Fruit fly (Drosophila melanogaster) whole organism, prepupa: ENCODE data around the gene Nf-YB.

Experiments
- CG10669 ChIP-seq: fragments of 200-800 bp; sonication (Bioruptor generic); optimal IDR thresholded peaks from 3 replicates; lab custom pipeline; 2018; ENCODE audit warnings: missing biosample characterization, mild to moderate bottlenecking, missing genetic modification characterization, moderate library complexity
- CG3032 ChIP-seq: fragments of 200-800 bp; optimal IDR thresholded peaks from 2 replicates; lab custom pipeline; 2019; ENCODE audit warnings: missing biosample characterization, mild to moderate bottlenecking, missing genetic modification characterization, moderate library complexity
- CG4318 ChIP-seq: fragments of 200-800 bp; sonication (Bioruptor generic); optimal IDR thresholded peaks from 3 replicates; lab custom pipeline; 2017; ENCODE audit warnings: missing biosample characterization, mild to moderate bottlenecking, missing genetic modification characterization
- Ets96B ChIP-seq: fragments of 200-800 bp; optimal IDR thresholded peaks from 2 replicates; lab custom pipeline; 2019; ENCODE audit warnings: missing biosample characterization, mild to moderate bottlenecking, missing genetic modification characterization, moderate library complexity
- Sox102F ChIP-seq: fragments of 200-800 bp; sonication (Bioruptor generic); optimal IDR thresholded peaks from 2 replicates; lab custom pipeline; 2016; ENCODE audit warnings: missing biosample characterization, mild to moderate bottlenecking, missing genetic modification characterization
- dac ChIP-seq: fragments of 200-800 bp; sonication (Bioruptor generic); optimal IDR thresholded peaks from 2 replicates; lab custom pipeline; 2017; ENCODE audit warnings: missing biosample characterization, mild to moderate bottlenecking, missing genetic modification characterization

- TF ChIP-seq CG4318 (GFP tag; lab: Kevin White, UChicago) (no peak), dac (GFP tag; lab: Kevin White, UChicago) (no peak), CG3032 (tag; lab: Kevin White, UChicago) (no peak), Ets96B (tag; lab: Kevin White, UChicago) (no peak), CG10669 (GFP tag; lab: Kevin White, UChicago) (no peak), Sox102F (GFP tag; lab: Kevin White, UChicago) (no peak)
These were observed 33.9 kb downstream of the Nf-YB start for dm6 chr2L:19769703-19770102.
